Fruit fly (Drosophila melanogaster): ENCODE measurements around the gene TfIIA-L.

TfIIA-L gene

dm6 chr3R:27281022-27281810, 30.3 kb downstream of the TfIIA-L start (continued):
- TF ChIP-seq CG31441 (GFP tag; IDR thresholded peaks at IDR 0.05) (peak; percentile 82), fru (optimal IDR thresholded peaks at IDR 0.05) (peak; percentile 59), Max (GFP tag; optimal IDR thresholded peaks at IDR 0.05) (peak; percentile 89), CG10147 (GFP tag; optimal IDR thresholded peaks at IDR 0.05) (peak; percentile 89), Taf1 (GFP tag; IDR thresholded peaks at IDR 0.05) (peak; percentile 95), Doc3 (GFP tag; IDR thresholded peaks at IDR 0.05; ENCODE audit: partially characterized antibody) (0 out of 3 replicates have a peak, but pooled peaks have one; percentile 25), Atf6 (GFP tag; IDR thresholded peaks at IDR 0.05) (peak; percentile 96), pnt (GFP tag; optimal IDR thresholded peaks at IDR 0.05) (peak; percentile 93), Opbp (GFP tag; IDR thresholded peaks at IDR 0.05; ENCODE audit: partially characterized antibody) (peak; percentile 68), PHDP (tag; optimal IDR thresholded peaks at IDR 0.05) (peak; percentile 97), fd64A (GFP tag; optimal IDR thresholded peaks at IDR 0.05) (peak; percentile 92), ssp (GFP tag; IDR thresholded peaks at IDR 0.05) (peak; percentile 88), CG30431 (GFP tag; optimal IDR thresholded peaks at IDR 0.05) (peak; percentile 97), pzg (GFP tag; optimal IDR thresholded peaks at IDR 0.05) (peak; percentile 39), abd-A (tag; optimal IDR thresholded peaks at IDR 0.05) (peak; percentile 88), CG13894 (tag; optimal IDR thresholded peaks at IDR 0.05) (peak; percentile 90), CG2889 (GFP tag; IDR thresholded peaks at IDR 0.05) (peak; percentile 97), CG18764 (GFP tag; optimal IDR thresholded peaks at IDR 0.05) (peak; percentile 91), CG4854 (GFP tag; optimal IDR thresholded peaks at IDR 0.05) (peak; percentile 91), CG15073 (GFP tag; optimal IDR thresholded peaks at IDR 0.05) (peak; percentile 77), trh (GFP tag; optimal IDR thresholded peaks at IDR 0.05) (peak; percentile 81), ro (GFP tag; IDR thresholded peaks at IDR 0.05) (peak; percentile 88), D (optimal IDR thresholded peaks at IDR 0.05) (no peak), D (GFP tag; optimal IDR thresholded peaks at IDR 0.05) (peak; percentile 88), HLH54F (GFP tag; optimal IDR thresholded peaks at IDR 0.05) (peak; percentile 96), psq (GFP tag; optimal IDR thresholded peaks at IDR 0.05) (peak; percentile 64), CG1233 (GFP tag; optimal IDR thresholded peaks at IDR 0.05) (peak; percentile 92), CG18599 (GFP tag; optimal IDR thresholded peaks at IDR 0.05) (peak; percentile 98), NK7.1 (GFP tag; optimal IDR thresholded peaks at IDR 0.05) (peak; percentile 91), Adf1 (GFP tag; IDR thresholded peaks at IDR 0.05) (peak; percentile 84), schlank (tag; optimal IDR thresholded peaks at IDR 0.05) (peak; percentile 96), so (GFP tag; IDR thresholded peaks at IDR 0.05) (peak; percentile 96), hbn (GFP tag; IDR thresholded peaks at IDR 0.05; ENCODE audit: partially characterized antibody) (no peak), CG4424 (GFP tag; optimal IDR thresholded peaks at IDR 0.05) (peak; percentile 94), CG11723 (GFP tag; optimal IDR thresholded peaks at IDR 0.05) (peak; percentile 92), dpn (GFP tag; optimal IDR thresholded peaks at IDR 0.05) (peak; percentile 92 to 98), Oli (tag; optimal IDR thresholded peaks at IDR 0.05) (peak; percentile 97), lilli (GFP tag; optimal IDR thresholded peaks at IDR 0.05) (peak; percentile 98), salm (tag; optimal IDR thresholded peaks at IDR 0.05) (peak; percentile 89), h (optimal IDR thresholded peaks at IDR 0.05) (no peak), caup (GFP tag; optimal IDR thresholded peaks at IDR 0.05; ENCODE audit: severe bottlenecking) (peak; percentile 97), amos (GFP tag; IDR thresholded peaks at IDR 0.05; ENCODE audit: partially characterized antibody) (peak; percentile 56; the same call in 1 of the 2 replicates), pita (GFP tag; optimal IDR thresholded peaks at IDR 0.05) (no peak), Doc2 (GFP tag; IDR thresholded peaks at IDR 0.05) (peak; percentile 81), CG11085 (GFP tag; IDR thresholded peaks at IDR 0.05) (peak; percentile 94), gcm (GFP tag; optimal IDR thresholded peaks at IDR 0.05) (peak; percentile 90), CG15269 (tag; optimal IDR thresholded peaks at IDR 0.05) (peak; percentile 97), Nf-YC (tag; optimal IDR thresholded peaks at IDR 0.05) (peak; percentile 61), CG13775 (GFP tag; optimal IDR thresholded peaks at IDR 0.05) (peak; percentile 92)

Data from whole organism, embryonic.